Fruit fly (Drosophila melanogaster) whole organism, prepupa: ENCODE data around the gene Mettl3.
A peak's percentile ranks its signal among the peaks of the same experiment; 100 is the strongest.

Source experiments
- CG10631 ChIP-seq: fragments of 200-800 bp; sonication (Bioruptor generic); optimal IDR thresholded peaks from 2 replicates; lab custom pipeline; 2016; ENCODE audit warnings: missing biosample characterization, missing genetic modification characterization
- CG1621 ChIP-seq: fragments of 200-800 bp; sonication (Bioruptor generic); optimal IDR thresholded peaks from 3 replicates; lab custom pipeline; 2018; ENCODE audit warnings: missing biosample characterization, mild to moderate bottlenecking, missing genetic modification characterization
- CG16779 ChIP-seq: fragments of 200-800 bp; sonication (Bioruptor generic); optimal IDR thresholded peaks from 3 replicates; lab custom pipeline; 2017; ENCODE audit warnings: missing biosample characterization, mild to moderate bottlenecking, missing genetic modification characterization
- CG3032 ChIP-seq: fragments of 200-800 bp; optimal IDR thresholded peaks from 2 replicates; lab custom pipeline; 2019; ENCODE audit warnings: missing biosample characterization, mild to moderate bottlenecking, missing genetic modification characterization, moderate library complexity
- CG32006 ChIP-seq: fragments of 200-800 bp; sonication (Bioruptor generic); optimal IDR thresholded peaks from 3 replicates; lab custom pipeline; 2017; ENCODE audit warnings: missing biosample characterization, mild to moderate bottlenecking, missing genetic modification characterization
- CG4318 ChIP-seq: fragments of 200-800 bp; sonication (Bioruptor generic); optimal IDR thresholded peaks from 3 replicates; lab custom pipeline; 2017; ENCODE audit warnings: missing biosample characterization, mild to moderate bottlenecking, missing genetic modification characterization
- CG6163 ChIP-seq: fragments of 200-800 bp; sonication (Bioruptor generic); IDR thresholded peaks from 3 replicates; pipeline ENCODE4 v1.3.6; 2022; ENCODE audit warnings: missing biosample characterization, missing genetic modification characterization
- CG6276 ChIP-seq: fragments of 200-800 bp; sonication (Bioruptor generic); optimal IDR thresholded peaks from 2 replicates; lab custom pipeline; 2017; ENCODE audit warnings: missing biosample characterization, mild to moderate bottlenecking, missing genetic modification characterization
- CG6792 ChIP-seq: fragments of 200-800 bp; sonication (Bioruptor generic); optimal IDR thresholded peaks from 3 replicates; lab custom pipeline; 2016; ENCODE audit warnings: missing biosample characterization, missing genetic modification characterization
- CG8119 ChIP-seq: fragments of 200-800 bp; sonication (Bioruptor generic); IDR thresholded peaks from 3 replicates; pipeline ENCODE4 v1.3.6; 2022; ENCODE audit warnings: missing biosample characterization, missing genetic modification characterization
- CG8319 ChIP-seq: fragments of 200-800 bp; sonication (Bioruptor generic); optimal IDR thresholded peaks from 3 replicates; lab custom pipeline; 2016; ENCODE audit warnings: missing biosample characterization, missing genetic modification characterization
- CG8632 ChIP-seq: fragments of 200-800 bp; sonication (Bioruptor generic); optimal IDR thresholded peaks from 3 replicates; lab custom pipeline; 2016; ENCODE audit warnings: missing biosample characterization, missing genetic modification characterization
- CG9139 ChIP-seq: fragments of 200-800 bp; sonication (Bioruptor generic); optimal IDR thresholded peaks from 3 replicates; lab custom pipeline; 2017; ENCODE audit warnings: missing biosample characterization, mild to moderate bottlenecking, missing genetic modification characterization
- Eip75B ChIP-seq: fragments of 200-800 bp; sonication (Bioruptor generic); optimal IDR thresholded peaks from 3 replicates; lab custom pipeline; 2016; ENCODE audit warnings: missing biosample characterization, missing genetic modification characterization
- Eip78C ChIP-seq: fragments of 200-800 bp; sonication (Bioruptor generic); peaks from one replicate; lab custom pipeline; 2016; ENCODE audit warnings: missing biosample characterization, missing genetic modification characterization
- Eip93F ChIP-seq: fragments of 200-800 bp; sonication (Bioruptor generic); optimal IDR thresholded peaks from 2 replicates; lab custom pipeline; 2016; ENCODE audit warnings: missing biosample characterization, mild to moderate bottlenecking, missing genetic modification characterization
- Ets21C ChIP-seq: fragments of 200-800 bp; sonication (Bioruptor generic); optimal IDR thresholded peaks from 3 replicates; lab custom pipeline; 2016; ENCODE audit warnings: missing biosample characterization, missing genetic modification characterization
- Ets96B ChIP-seq: fragments of 200-800 bp; optimal IDR thresholded peaks from 2 replicates; lab custom pipeline; 2019; ENCODE audit warnings: missing biosample characterization, mild to moderate bottlenecking, missing genetic modification characterization, moderate library complexity
- Gug ChIP-seq: fragments of 200-800 bp; sonication (Bioruptor generic); IDR thresholded peaks from 2 replicates; pipeline ENCODE4 v1.3.6; 2022; ENCODE audit warnings: missing biosample characterization, missing genetic modification characterization
- Hr4 ChIP-seq: fragments of 200-800 bp; sonication (Bioruptor generic); optimal IDR thresholded peaks from 3 replicates; lab custom pipeline; 2016; ENCODE audit warnings: missing biosample characterization, missing genetic modification characterization
- Met ChIP-seq: fragments of 200-800 bp; sonication (Bioruptor generic); optimal IDR thresholded peaks from 3 replicates; lab custom pipeline; 2016; ENCODE audit warnings: missing biosample characterization, missing genetic modification characterization
- OdsH ChIP-seq: fragments of 200-800 bp; sonication (Bioruptor generic); optimal IDR thresholded peaks from 3 replicates; lab custom pipeline; 2016; ENCODE audit warnings: missing biosample characterization, missing genetic modification characterization
- Smox ChIP-seq: fragments of 200-800 bp; sonication (Bioruptor generic); optimal IDR thresholded peaks from 3 replicates; lab custom pipeline; 2016; ENCODE audit warnings: missing biosample characterization, missing genetic modification characterization
- Sox14 ChIP-seq: fragments of 200-800 bp; sonication (Bioruptor generic); optimal IDR thresholded peaks from 3 replicates; lab custom pipeline; 2016; ENCODE audit warnings: missing biosample characterization, missing genetic modification characterization
- Sox15 ChIP-seq: fragments of 200-800 bp; sonication (Bioruptor generic); optimal IDR thresholded peaks from 3 replicates; lab custom pipeline; 2016; ENCODE audit warnings: missing biosample characterization, missing genetic modification characterization
- achi ChIP-seq: fragments of 200-800 bp; sonication (Bioruptor generic); optimal IDR thresholded peaks from 3 replicates; lab custom pipeline; 2016; ENCODE audit warnings: missing biosample characterization, missing genetic modification characterization
- cyc ChIP-seq: fragments of 200-800 bp; sonication (Bioruptor generic); optimal IDR thresholded peaks from 3 replicates; lab custom pipeline; 2016; ENCODE audit warnings: missing biosample characterization, missing genetic modification characterization
- dac ChIP-seq: fragments of 200-800 bp; sonication (Bioruptor generic); optimal IDR thresholded peaks from 2 replicates; lab custom pipeline; 2017; ENCODE audit warnings: missing biosample characterization, mild to moderate bottlenecking, missing genetic modification characterization
- fkh ChIP-seq: fragments of 200-800 bp; sonication (Bioruptor generic); optimal IDR thresholded peaks from 3 replicates; lab custom pipeline; 2017; ENCODE audit warnings: missing biosample characterization, mild to moderate bottlenecking, missing genetic modification characterization, moderate library complexity
- net ChIP-seq: fragments of 200-800 bp; sonication (Bioruptor generic); optimal IDR thresholded peaks from 3 replicates; lab custom pipeline; 2016; ENCODE audit warnings: missing biosample characterization, missing genetic modification characterization
- salr ChIP-seq, 2 experiments: fragments of 200-800 bp; sonication (Bioruptor generic); optimal IDR thresholded peaks; 3 replicates each; lab custom pipeline; 2016 to 2018; ENCODE audit warnings: missing biosample characterization in 2 of 2, missing genetic modification characterization in 2 of 2, mild to moderate bottlenecking in 1 of 2
- spab ChIP-seq: fragments of 200-800 bp; sonication (Bioruptor generic); optimal IDR thresholded peaks from 2 replicates; lab custom pipeline; 2017; ENCODE audit warnings: missing biosample characterization, mild to moderate bottlenecking, missing genetic modification characterization, missing genetic modification reagents
- ss ChIP-seq, 2 experiments: fragments of 200-800 bp; sonication (Bioruptor generic); optimal IDR thresholded peaks; 2 replicates in 1 of 2; 3 replicates in 1 of 2; lab custom pipeline; 2017 to 2018; ENCODE audit warnings: mild to moderate bottlenecking in 2 of 2, missing biosample characterization in 2 of 2, missing genetic modification characterization in 2 of 2, moderate library complexity in 1 of 2
- svp ChIP-seq: fragments of 200-800 bp; sonication (Bioruptor generic); peaks from one replicate; lab custom pipeline; 2016; ENCODE audit warnings: missing biosample characterization, missing genetic modification characterization
- topi ChIP-seq: fragments of 200-800 bp; sonication (Bioruptor generic); optimal IDR thresholded peaks from 3 replicates; lab custom pipeline; 2016; ENCODE audit warnings: missing biosample characterization, missing genetic modification characterization
- vri ChIP-seq: fragments of 200-800 bp; sonication (Bioruptor generic); optimal IDR thresholded peaks from 3 replicates; lab custom pipeline; 2016; ENCODE audit warnings: missing biosample characterization, mild to moderate bottlenecking, missing genetic modification characterization

The Mettl3 gene

DNA sequence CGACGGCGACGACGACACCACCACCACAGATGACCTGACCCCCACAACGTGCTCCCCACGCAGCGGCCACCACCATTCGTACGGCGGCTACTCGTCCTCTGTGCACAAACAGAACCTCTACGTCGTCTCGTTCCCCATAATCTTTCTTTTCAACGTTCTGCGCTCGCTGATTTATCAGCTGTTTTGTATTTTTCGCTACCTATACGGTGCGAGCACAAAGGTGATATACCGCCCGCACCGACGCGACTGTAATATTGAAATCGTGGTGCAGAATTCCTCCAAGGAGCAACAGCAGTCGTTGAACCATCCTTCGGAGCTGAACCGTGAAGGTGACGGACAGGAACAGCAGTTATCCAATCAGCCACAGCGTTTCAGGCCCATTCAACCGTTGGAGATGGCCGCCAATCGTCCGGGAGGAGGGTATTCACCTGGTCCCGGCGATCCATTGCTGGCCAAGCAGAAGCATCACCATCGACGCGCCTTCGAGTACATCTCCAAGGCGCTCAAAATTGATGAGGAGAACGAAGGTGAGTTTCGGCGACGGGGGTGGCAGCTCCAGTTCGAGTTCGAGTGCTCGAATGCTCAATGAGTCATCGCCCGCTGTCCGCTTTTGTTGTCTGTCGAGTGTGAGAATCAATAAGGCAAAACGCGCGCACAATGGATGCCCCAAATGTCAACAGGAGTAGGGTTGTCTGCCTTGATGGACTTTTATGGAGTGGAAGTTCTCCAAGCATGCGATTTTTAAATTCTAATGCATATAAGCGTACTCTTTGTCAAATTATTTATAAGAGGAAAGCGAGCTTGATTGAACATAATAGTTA, 7.0 kb downstream of the Mettl3 start, which contains the start of gene Miro (continued):
- TF ChIP-seq CG6792 (GFP tag; lab: Kevin White, UChicago) (peak; percentile 25), Ets96B (tag; lab: Kevin White, UChicago) (no peak), CG6276 (GFP tag; lab: Kevin White, UChicago) (no peak), Gug (GFP tag; lab: Robert Waterston, UW) (no peak), fkh (GFP tag; lab: Kevin White, UChicago) (peak; percentile 34), Hr4 (GFP tag; lab: Kevin White, UChicago) (no peak), Ets21C (no peak), cyc (no peak), CG10631 (GFP tag; lab: Kevin White, UChicago) (no peak), CG16779 (tag; lab: Kevin White, UChicago) (no peak), CG8319 (no peak), Sox14 (GFP tag; lab: Kevin White, UChicago) (peak; percentile 57), CG9139 (GFP tag; lab: Kevin White, UChicago) (no peak), spab (GFP tag; lab: Kevin White, UChicago) (no peak), CG8119 (no peak), Sox15 (GFP tag; lab: Kevin White, UChicago) (no peak), CG3032 (no peak), Eip75B (no peak), dac (no peak), OdsH (GFP tag; lab: Kevin White, UChicago) (no peak), salr (GFP tag; optimal IDR thresholded peaks at IDR 0.05; lab: Kevin White, UChicago) (no peak), CG32006 (no peak), CG8632 (peak; percentile 13), Smox (no peak), achi (GFP tag; lab: Kevin White, UChicago) (peak; percentile 30), Eip93F (GFP tag; lab: Kevin White, UChicago) (no peak), Met (GFP tag; lab: Kevin White, UChicago) (no peak)

DNA sequence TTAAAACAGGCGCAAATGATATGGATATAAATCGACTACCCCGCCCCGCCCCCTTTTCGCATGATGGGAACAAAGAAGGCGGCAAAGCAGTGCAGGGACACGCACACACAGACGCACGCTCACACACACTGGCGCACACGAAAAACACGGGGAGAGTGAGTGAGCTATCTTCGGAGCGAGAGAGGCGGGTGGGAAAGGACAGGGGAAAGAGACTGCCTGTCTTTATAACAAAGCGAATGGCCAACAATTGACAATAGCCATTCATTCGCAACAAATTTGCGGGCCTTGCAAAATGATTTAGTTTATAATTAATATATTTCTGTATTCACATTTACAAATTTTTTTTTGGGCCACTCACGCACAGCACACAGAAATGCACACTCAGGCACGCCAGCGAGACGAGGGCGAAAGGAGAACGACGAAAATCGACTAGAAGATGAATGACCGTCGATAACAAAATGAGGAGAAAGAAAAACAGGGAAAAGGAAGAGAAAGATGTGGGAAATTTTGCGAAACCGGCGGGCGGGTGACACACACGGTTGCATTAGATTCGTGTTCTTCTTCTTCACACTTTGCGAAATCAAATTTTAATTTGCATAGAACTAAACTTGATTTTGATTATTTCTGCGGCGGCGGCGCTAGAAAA, 14.7 kb downstream of the Mettl3 start:
- TF ChIP-seq svp (GFP tag; lab: Kevin White, UChicago) (peak; percentile 86), ss (GFP tag; optimal IDR thresholded peaks at IDR 0.05; lab: Kevin White, UChicago) (peak in 1 of 2 experiments; percentile 23), CG6276 (GFP tag; lab: Kevin White, UChicago) (no peak), CG4318 (GFP tag; lab: Kevin White, UChicago) (no peak), CG10631 (GFP tag; lab: Kevin White, UChicago) (no peak), CG6163 (peak; percentile 58; the same call in 2 of the 3 replicates), Eip75B (peak; percentile 5), topi (GFP tag; lab: Kevin White, UChicago) (peak; percentile 18), CG6792 (GFP tag; lab: Kevin White, UChicago) (no peak), vri (peak; percentile 21), CG1621 (tag; lab: Kevin White, UChicago) (peak; percentile 2), Eip78C (peak; percentile 83), Eip93F (GFP tag; lab: Kevin White, UChicago) (peak; percentile 47), CG8319 (no peak), Sox14 (GFP tag; lab: Kevin White, UChicago) (peak; percentile 99), net (GFP tag; lab: Kevin White, UChicago) (no peak), Met (GFP tag; lab: Kevin White, UChicago) (peak; percentile 28)
